Fruit fly (Drosophila melanogaster) whole organism, embryonic: ENCODE results near the gene CG10165.

ENCODE experiments used
- BEAF-32 ChIP-seq: fragments of 200-800 bp; sonication (Bioruptor generic); optimal IDR thresholded peaks from 3 replicates; lab custom pipeline; 2017; ENCODE audit warnings: missing biosample characterization, missing genetic modification characterization, mild to moderate bottlenecking, moderate library complexity, missing genetic modification reagents
- CG1024 ChIP-seq: fragments of 200-800 bp; sonication (Bioruptor generic); IDR thresholded peaks from 2 replicates; pipeline ENCODE4 v1.3.6; 2022; ENCODE audit warnings: missing biosample characterization, missing genetic modification characterization
- CG10366 ChIP-seq: fragments of 200-800 bp; sonication (Bioruptor generic); IDR thresholded peaks from 2 replicates; pipeline ENCODE4 v1.3.6; 2022; ENCODE audit warnings: missing biosample characterization, missing genetic modification characterization
- CG10431 ChIP-seq: fragments of 200-800 bp; sonication (Bioruptor generic); optimal IDR thresholded peaks from 3 replicates; lab custom pipeline; 2018; ENCODE audit warnings: missing biosample characterization, mild to moderate bottlenecking, missing genetic modification characterization
- CG10654 ChIP-seq: fragments of 200-800 bp; sonication (Bioruptor generic); optimal IDR thresholded peaks from 2 replicates; lab custom pipeline; 2016; ENCODE audit warnings: missing biosample characterization, missing genetic modification characterization
- CG12155 ChIP-seq: fragments of 200-800 bp; sonication (Bioruptor generic); optimal IDR thresholded peaks from 3 replicates; lab custom pipeline; 2016; ENCODE audit warnings: missing biosample characterization, missing genetic modification characterization
- CG14050 ChIP-seq: fragments of 200-800 bp; sonication (Bioruptor generic); IDR thresholded peaks from 3 replicates; pipeline ENCODE4 v1.3.6; 2022; ENCODE audit warnings: missing biosample characterization, missing genetic modification characterization
- CG15514 ChIP-seq: fragments of 200-800 bp; sonication (Bioruptor generic); optimal IDR thresholded peaks from 3 replicates; lab custom pipeline; 2017; ENCODE audit warnings: missing biosample characterization, missing genetic modification characterization, mild to moderate bottlenecking, moderate library complexity, missing genetic modification reagents
- CG15696 ChIP-seq: fragments of 200-800 bp; sonication (Bioruptor generic); optimal IDR thresholded peaks from 2 replicates; lab custom pipeline; 2019; ENCODE audit warnings: missing biosample characterization, mild to moderate bottlenecking, missing genetic modification characterization, moderate library complexity
- CG1602 ChIP-seq: fragments of 200-800 bp; sonication (Bioruptor generic); optimal IDR thresholded peaks from 3 replicates; lab custom pipeline; 2016; ENCODE audit warnings: missing biosample characterization, missing genetic modification characterization
- CG16815 ChIP-seq: fragments of 200-800 bp; sonication (Bioruptor generic); optimal IDR thresholded peaks from 3 replicates; lab custom pipeline; 2017; ENCODE audit warnings: missing biosample characterization, mild to moderate bottlenecking, missing genetic modification characterization
- CG18599 ChIP-seq: fragments of 200-800 bp; sonication (Bioruptor generic); optimal IDR thresholded peaks from 3 replicates; lab custom pipeline; 2017; ENCODE audit warnings: missing biosample characterization, missing genetic modification characterization, mild to moderate bottlenecking, moderate library complexity, missing genetic modification reagents
- CG2202 ChIP-seq: fragments of 200-800 bp; sonication (Bioruptor generic); optimal IDR thresholded peaks from 2 replicates; lab custom pipeline; 2018; ENCODE audit warnings: missing biosample characterization, mild to moderate bottlenecking, missing genetic modification characterization
- CG2889 ChIP-seq: fragments of 200-800 bp; sonication (Bioruptor generic); IDR thresholded peaks from 3 replicates; pipeline ENCODE4 v1.3.6; 2022; ENCODE audit warnings: missing biosample characterization, missing genetic modification characterization
- CG30020 ChIP-seq: fragments of 200-800 bp; optimal IDR thresholded peaks from 2 replicates; lab custom pipeline; 2019; ENCODE audit warnings: missing biosample characterization, mild to moderate bottlenecking, missing genetic modification characterization, moderate library complexity
- CG31388 ChIP-seq: fragments of 200-800 bp; sonication (Bioruptor generic); optimal IDR thresholded peaks from 2 replicates; lab custom pipeline; 2016; ENCODE audit warnings: missing biosample characterization, missing genetic modification characterization
- CG3726 ChIP-seq: fragments of 200-800 bp; sonication (Bioruptor generic); IDR thresholded peaks from 3 replicates; pipeline ENCODE4, ENCODE4 v1.3.6; 2022; ENCODE audit warnings: missing biosample characterization, missing genetic modification characterization
- CG4404 ChIP-seq: fragments of 200-800 bp; sonication (Bioruptor generic); IDR thresholded peaks from 2 replicates; pipeline ENCODE4 v1.3.6; 2022; ENCODE audit warnings: missing biosample characterization, missing genetic modification characterization
- CG6272 ChIP-seq: fragments of 200-800 bp; sonication (Bioruptor generic); IDR thresholded peaks from 2 replicates; pipeline ENCODE4 v1.3.6; 2022; ENCODE audit warnings: missing biosample characterization, missing genetic modification characterization
- CG6791 ChIP-seq: fragments of 200-800 bp; sonication (Bioruptor generic); IDR thresholded peaks from 3 replicates; pipeline ENCODE4 v1.3.6; 2022; ENCODE audit warnings: missing biosample characterization, missing genetic modification characterization; ENCODE audit not compliant: partially characterized antibody
- CG7987 ChIP-seq: fragments of 200-800 bp; sonication (Bioruptor generic); optimal IDR thresholded peaks from 2 replicates; lab custom pipeline; 2018; ENCODE audit warnings: missing biosample characterization, mild to moderate bottlenecking, missing genetic modification characterization, moderate library complexity
- CG8281 ChIP-seq: fragments of 200-800 bp; sonication (Bioruptor generic); optimal IDR thresholded peaks from 2 replicates; lab custom pipeline; 2018; ENCODE audit warnings: missing biosample characterization, mild to moderate bottlenecking, missing genetic modification characterization, moderate library complexity
- CoRest ChIP-seq: fragments of 200-800 bp; sonication (Bioruptor generic); optimal IDR thresholded peaks from 3 replicates; lab custom pipeline; 2018; ENCODE audit warnings: missing biosample characterization, mild to moderate bottlenecking, missing genetic modification characterization, moderate library complexity
- HLH4C ChIP-seq: fragments of 200-800 bp; sonication (Bioruptor generic); IDR thresholded peaks from 3 replicates; pipeline ENCODE4 v1.3.6; 2022; ENCODE audit warnings: missing biosample characterization, missing genetic modification characterization; ENCODE audit not compliant: partially characterized antibody
- Myb ChIP-seq: fragments of 200-800 bp; sonication (Bioruptor generic); optimal IDR thresholded peaks from 2 replicates; lab custom pipeline; 2016; ENCODE audit warnings: missing biosample characterization, missing genetic modification characterization
- Sox100B ChIP-seq: fragments of 200-800 bp; sonication (Bioruptor generic); optimal IDR thresholded peaks from 3 replicates; lab custom pipeline; 2018; ENCODE audit warnings: missing biosample characterization, mild to moderate bottlenecking, missing genetic modification characterization
- Spps ChIP-seq: fragments of 200-800 bp; sonication (Bioruptor generic); optimal IDR thresholded peaks from 2 replicates; lab custom pipeline; 2018; ENCODE audit warnings: missing biosample characterization, mild to moderate bottlenecking, missing genetic modification characterization
- ase ChIP-seq: fragments of 200-800 bp; sonication (Bioruptor generic); IDR thresholded peaks from 3 replicates; pipeline ENCODE4 v1.3.6; 2022; ENCODE audit warnings: missing biosample characterization, missing genetic modification characterization
- bbx ChIP-seq: fragments of 200-800 bp; sonication (Bioruptor generic); IDR thresholded peaks from 2 replicates; pipeline ENCODE4 v1.3.6; 2022; ENCODE audit warnings: missing biosample characterization, missing genetic modification characterization; ENCODE audit not compliant: partially characterized antibody
- chm ChIP-seq: fragments of 200-800 bp; sonication (Bioruptor generic); IDR thresholded peaks from 2 replicates; pipeline ENCODE4 v1.3.6; 2022; ENCODE audit warnings: missing biosample characterization, missing genetic modification characterization
- ci ChIP-seq: fragments of 200-800 bp; sonication (Bioruptor generic); IDR thresholded peaks from 3 replicates; pipeline ENCODE4 v1.3.6; 2022; ENCODE audit warnings: missing biosample characterization, missing genetic modification characterization
- crol ChIP-seq: fragments of 200-800 bp; sonication (Bioruptor generic); IDR thresholded peaks from 2 replicates; pipeline ENCODE4 v1.3.6; 2022; ENCODE audit warnings: missing biosample characterization, missing genetic modification characterization
- dysf ChIP-seq: fragments of 200-800 bp; sonication (Bioruptor generic); IDR thresholded peaks from 3 replicates; pipeline ENCODE4 v1.3.6; 2022; ENCODE audit warnings: missing biosample characterization, missing genetic modification characterization
- ewg ChIP-seq: fragments of 200-800 bp; sonication (Bioruptor generic); optimal IDR thresholded peaks from 3 replicates; lab custom pipeline; 2017; ENCODE audit warnings: mild to moderate bottlenecking, missing biosample characterization, missing genetic modification reagents, missing genetic modification characterization
- gcm ChIP-seq: fragments of 200-800 bp; sonication (Bioruptor generic); optimal IDR thresholded peaks from 2 replicates; lab custom pipeline; 2019; ENCODE audit warnings: missing biosample characterization, mild to moderate bottlenecking, missing genetic modification characterization, moderate library complexity
- hbn ChIP-seq: fragments of 200-800 bp; sonication (Bioruptor generic); IDR thresholded peaks from 2 replicates; pipeline ENCODE4 v1.3.6; 2022; ENCODE audit warnings: missing biosample characterization, missing genetic modification characterization; ENCODE audit not compliant: partially characterized antibody
- hkb ChIP-seq, 2 experiments: fragments of 200-800 bp in 1 of 2; fragments of >200 bp in 1 of 2; sonication (Bioruptor generic) in 1 of 2; IDR thresholded peaks in 1 of 2; optimal IDR thresholded peaks in 1 of 2; 2 replicates each; pipeline versions ENCODE4 v1.3.6 to Lab custom; 2017 to 2022; ENCODE audit warnings: missing biosample characterization in 1 of 2, missing genetic modification characterization in 1 of 2
- lbe ChIP-seq: fragments of 200-800 bp; sonication (Bioruptor generic); optimal IDR thresholded peaks from 2 replicates; lab custom pipeline; 2016; ENCODE audit warnings: missing biosample characterization, mild to moderate bottlenecking, missing genetic modification characterization
- nerfin-2 ChIP-seq: fragments of 200-800 bp; sonication (Bioruptor generic); IDR thresholded peaks from 2 replicates; pipeline ENCODE4 v1.3.6; 2022; ENCODE audit warnings: missing biosample characterization, missing genetic modification characterization; ENCODE audit not compliant: partially characterized antibody
- pfk ChIP-seq: fragments of 200-800 bp; sonication (Bioruptor generic); optimal IDR thresholded peaks from 2 replicates; lab custom pipeline; 2018; ENCODE audit warnings: missing biosample characterization, mild to moderate bottlenecking, missing genetic modification characterization, moderate library complexity
- pita ChIP-seq: fragments of 200-800 bp; sonication (Bioruptor generic); optimal IDR thresholded peaks from 2 replicates; lab custom pipeline; 2017; ENCODE audit warnings: missing biosample characterization, mild to moderate bottlenecking, missing genetic modification characterization
- prd ChIP-seq, 3 experiments: fragments of >200 bp in 2 of 3; fragments of 200-800 bp in 1 of 3; sonication (Bioruptor generic) in 1 of 3; optimal IDR thresholded peaks in 2 of 3; IDR thresholded peaks in 1 of 3; 2 replicates in 2 of 3; 3 replicates in 1 of 3; pipeline versions ENCODE4 v1.3.6 to Lab custom; 2017 to 2022; ENCODE audit warnings: missing biosample characterization in 1 of 3, missing genetic modification characterization in 1 of 3
- pros ChIP-seq: fragments of 200-800 bp; sonication (Bioruptor generic); optimal IDR thresholded peaks from 3 replicates; lab custom pipeline; 2019; ENCODE audit warnings: missing biosample characterization, mild to moderate bottlenecking, missing genetic modification characterization, moderate library complexity
- salm ChIP-seq: fragments of 200-800 bp; sonication (Bioruptor generic); optimal IDR thresholded peaks from 2 replicates; lab custom pipeline; 2018; ENCODE audit warnings: missing biosample characterization, mild to moderate bottlenecking, missing genetic modification characterization
- sens ChIP-seq: fragments of 200-800 bp; sonication (Bioruptor generic); peaks from one replicate; lab custom pipeline; 2016; ENCODE audit warnings: missing biosample characterization, missing genetic modification characterization
- tap ChIP-seq: fragments of 200-800 bp; optimal IDR thresholded peaks from 3 replicates; lab custom pipeline; 2019; ENCODE audit warnings: missing biosample characterization, mild to moderate bottlenecking, missing genetic modification characterization, moderate library complexity
- vnd ChIP-seq: fragments of 200-800 bp; sonication (Bioruptor generic); IDR thresholded peaks from 3 replicates; pipeline ENCODE4 v1.3.6; 2022; ENCODE audit warnings: missing biosample characterization, missing genetic modification characterization; ENCODE audit not compliant: partially characterized antibody
- z ChIP-seq: fragments of 200-800 bp; sonication (Bioruptor generic); IDR thresholded peaks from 3 replicates; pipeline ENCODE4 v1.3.6; 2022; ENCODE audit warnings: missing biosample characterization, missing genetic modification characterization
- zen2 ChIP-seq: fragments of 200-800 bp; sonication (Bioruptor generic); IDR thresholded peaks from 3 replicates; pipeline ENCODE4 v1.3.6; 2022; ENCODE audit warnings: missing biosample characterization, missing genetic modification characterization; ENCODE audit not compliant: partially characterized antibody

The CG10165 gene

dm6 chr2L:19518636-19519086, 11.4 kb downstream of the CG10165 start, which contains the start of gene CG10132 (continued):
- TF ChIP-seq CG3726 (GFP tag; lab: Robert Waterston, UW) (no peak), lbe (GFP tag; lab: Kevin White, UChicago) (no peak), HLH4C (GFP tag; lab: Robert Waterston, UW) (peak; percentile 78), CG7987 (GFP tag; lab: Kevin White, UChicago) (no peak), crol (GFP tag; lab: Robert Waterston, UW) (peak; percentile 89), CG4404 (GFP tag; lab: Robert Waterston, UW) (no peak), hkb (optimal IDR thresholded peaks at IDR 0.05; lab: Kevin White, UChicago) (no peak), hkb (GFP tag; IDR thresholded peaks at IDR 0.05; lab: Robert Waterston, UW) (no peak), CG6272 (no peak), CG15696 (tag; lab: Kevin White, UChicago) (no peak), CG2889 (GFP tag; lab: Robert Waterston, UW) (no peak), CG30020 (no peak), CG10366 (no peak), CG15514 (GFP tag; lab: Kevin White, UChicago) (peak; percentile 40), CG10654 (GFP tag; lab: Kevin White, UChicago) (no peak), salm (tag; lab: Kevin White, UChicago) (no peak), CG6791 (peak; percentile 56; the same call in 1 of the 3 replicates), CG1024 (no peak), ewg (peak; percentile 32), Sox100B (GFP tag; lab: Kevin White, UChicago) (no peak), z (GFP tag; lab: Robert Waterston, UW) (peak; percentile 58; the same call in 1 of the 3 replicates), ci (GFP tag; lab: Robert Waterston, UW) (peak; percentile 36; the same call in 1 of the 3 replicates), prd (optimal IDR thresholded peaks at IDR 0.05; lab: Kevin White, UChicago) (no peak), prd (GFP tag; IDR thresholded peaks at IDR 0.05; lab: Robert Waterston, UW) (no peak), CoRest (tag; lab: Kevin White, UChicago) (no peak), pfk (GFP tag; lab: Kevin White, UChicago) (no peak), Spps (tag; lab: Kevin White, UChicago) (no peak), CG10431 (no peak), pros (no peak), bbx (GFP tag; lab: Robert Waterston, UW) (peak; percentile 53; the same call in 1 of the 2 replicates), CG2202 (tag; lab: Kevin White, UChicago) (no peak), dysf (GFP tag; lab: Robert Waterston, UW) (no peak), vnd (GFP tag; lab: Robert Waterston, UW) (peak; percentile 58; the same call in 1 of the 3 replicates), pita (GFP tag; lab: Kevin White, UChicago) (no peak), chm (GFP tag; lab: Robert Waterston, UW) (no peak), tap (tag; lab: Kevin White, UChicago) (no peak), hbn (GFP tag; lab: Robert Waterston, UW) (0 out of 2 replicates have a peak, but pooled peaks have one; percentile 29), CG1602 (GFP tag; lab: Kevin White, UChicago) (no peak), gcm (GFP tag; lab: Kevin White, UChicago) (no peak), CG14050 (GFP tag; lab: Robert Waterston, UW) (no peak), CG31388 (GFP tag; lab: Kevin White, UChicago) (no peak), BEAF-32 (GFP tag; lab: Kevin White, UChicago) (peak; percentile 25), sens (peak; percentile 66), ase (no peak), Myb (GFP tag; lab: Kevin White, UChicago) (peak; percentile 86), CG8281 (tag; lab: Kevin White, UChicago) (no peak), zen2 (GFP tag; lab: Robert Waterston, UW) (peak; percentile 75), CG18599 (GFP tag; lab: Kevin White, UChicago) (peak; percentile 0), CG16815 (GFP tag; lab: Kevin White, UChicago) (no peak), CG12155 (no peak), nerfin-2 (GFP tag; lab: Robert Waterston, UW) (peak; percentile 26; the same call in 1 of the 2 replicates)
